Worm (Caenorhabditis elegans) whole organism, young adult: ENCODE data around the gene rpia-1.

ENCODE experiments used
- Y53F4B.3 ChIP-seq: fragments of 200-800 bp; sonication (Bioruptor generic); IDR thresholded peaks from 2 replicates; pipeline ENCODE4 v1.3.6; 2022; ENCODE audit warnings: missing genetic modification reagents, missing genetic modification characterization, missing compliant biosample characterization
- Y67H2A.10 ChIP-seq: fragments of 200-800 bp; sonication (Bioruptor generic); conservative IDR thresholded peaks from 2 replicates; pipeline ENCODE4 v1.3.6; 2022; ENCODE audit warnings: missing genetic modification reagents, missing genetic modification characterization, missing compliant biosample characterization
- Y79H2A.3 ChIP-seq: fragments of 200-800 bp; sonication (Bioruptor generic); conservative IDR thresholded peaks from 2 replicates; pipeline ENCODE4 v1.3.6; 2022; ENCODE audit warnings: missing genetic modification reagents, missing genetic modification characterization, missing compliant biosample characterization
- ama-1 ChIP-seq, 3 experiments: fragments of 150-350 bp in 1 of 3; sonication (generic microtip) in 2 of 3; optimal IDR thresholded peaks; 2 replicates each; lab custom pipeline; 2014 to 2018; ENCODE audit warnings: missing biosample characterization in 2 of 3, missing genetic modification characterization in 2 of 3, missing genetic modification reagents in 2 of 3
- cebp-1 ChIP-seq, 2 experiments: fragments of 200-800 bp in 1 of 2; sonication (Bioruptor generic) in 1 of 2; sonication (generic microtip) in 1 of 2; IDR thresholded peaks in 1 of 2; optimal IDR thresholded peaks in 1 of 2; 2 replicates each; pipeline versions ENCODE4 v1.3.6 to Lab custom; 2017 to 2022; ENCODE audit warnings: missing compliant biosample characterization in 2 of 2, missing genetic modification characterization in 2 of 2, mild to moderate bottlenecking in 1 of 2, missing genetic modification reagents in 1 of 2, moderate library complexity in 1 of 2
- die-1 ChIP-seq: sonication (generic microtip); optimal IDR thresholded peaks from 2 replicates; lab custom pipeline; 2016; ENCODE audit warnings: missing genotype, mild to moderate bottlenecking, missing genetic modification characterization, missing compliant biosample characterization
- ekl-4 ChIP-seq: fragments of 200-800 bp; sonication (Bioruptor generic); IDR thresholded peaks from 2 replicates; pipeline ENCODE4 v1.3.6; 2022; ENCODE audit warnings: missing genetic modification reagents, missing genetic modification characterization, missing compliant biosample characterization
- pha-4 ChIP-seq: fragments of 150-350 bp; sonication (generic microtip); optimal IDR thresholded peaks from 2 replicates; lab custom pipeline; 2014; ENCODE audit warnings: missing biosample characterization, missing genetic modification reagents, missing genetic modification characterization
- snpc-4 ChIP-seq, 5 experiments: fragments of 150-350 bp in 1 of 5; sonication (generic microtip) in 4 of 5; optimal IDR thresholded peaks; 2 replicates each; lab custom pipeline; 2014 to 2018; ENCODE audit warnings: missing genetic modification characterization in 5 of 5, missing biosample characterization in 3 of 5, antibody characterized with exemption in 2 of 5, mild to moderate bottlenecking in 2 of 5, missing compliant biosample characterization in 2 of 5, missing genotype in 2 of 5, moderate library complexity in 2 of 5, missing genetic modification reagents in 1 of 5
- tbx-9 ChIP-seq: sonication (generic microtip); optimal IDR thresholded peaks from 2 replicates; lab custom pipeline; 2016; ENCODE audit warnings: borderline replicate concordance, missing genetic modification characterization, inconsistent platforms, missing compliant biosample characterization
- unc-130 ChIP-seq: sonication (generic microtip); optimal IDR thresholded peaks from 2 replicates; lab custom pipeline; 2016; ENCODE audit warnings: missing genetic modification reagents, missing genetic modification characterization, missing compliant biosample characterization
- unc-62 ChIP-seq: fragments of 150-350 bp; optimal IDR thresholded peaks from 2 replicates; lab custom pipeline; 2014; ENCODE audit warnings: missing biosample characterization, missing genetic modification reagents, missing genetic modification characterization

DNA sequence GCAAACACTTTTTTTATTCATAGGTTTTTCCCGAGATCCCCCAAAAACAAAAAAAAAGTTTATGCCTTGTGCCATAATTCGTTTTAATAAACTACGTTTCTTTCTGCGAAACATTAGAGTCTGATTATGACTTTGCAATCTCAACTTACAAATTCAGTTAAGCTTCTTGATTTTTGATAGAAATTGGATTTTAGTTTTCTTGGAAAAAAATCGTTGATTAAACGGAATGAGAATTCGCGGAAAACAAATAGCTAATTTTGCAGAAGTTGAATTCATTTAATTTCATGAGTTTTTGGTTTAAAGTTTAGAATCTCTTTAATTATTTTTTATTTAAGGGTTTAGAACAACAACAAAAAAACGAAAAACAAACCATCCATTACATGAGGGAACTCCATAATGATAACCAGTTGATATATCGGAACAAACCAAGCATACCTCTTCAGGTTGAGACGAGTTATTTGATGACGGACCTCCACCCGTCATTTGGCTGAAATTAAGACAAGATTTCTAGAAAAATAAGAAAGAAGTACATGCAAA, 7.9 kb upstream of the rpia-1 start, which contains the start of gene nhr-10:
- TF ChIP-seq snpc-4 (GFP tag; optimal IDR thresholded peaks at IDR 0.05; lab: Kevin White, UChicago) (no peak), snpc-4 (tag; optimal IDR thresholded peaks at IDR 0.05; lab: Kevin White, UChicago) (no peak), unc-62 (GFP tag; lab: Kevin White, UChicago) (no peak), die-1 (tag; lab: Kevin White, UChicago) (no peak), cebp-1 (GFP tag; IDR thresholded peaks at IDR 0.05; lab: Robert Waterston, UW) (no peak), cebp-1 (tag; optimal IDR thresholded peaks at IDR 0.05; lab: Kevin White, UChicago) (no peak), tbx-9 (tag; lab: Kevin White, UChicago) (no peak), Y67H2A.10 (GFP tag; lab: Robert Waterston, UW) (no peak), ama-1 (optimal IDR thresholded peaks at IDR 0.05; lab: Kevin White, UChicago) (no peak), ama-1 (GFP tag; optimal IDR thresholded peaks at IDR 0.05; lab: Kevin White, UChicago) (no peak), Y53F4B.3 (GFP tag; lab: Robert Waterston, UW) (no peak), ekl-4 (GFP tag; lab: Robert Waterston, UW) (no peak), pha-4 (no peak), unc-130 (GFP tag; lab: Kevin White, UChicago) (no peak), Y79H2A.3 (no peak)
